Worm (Caenorhabditis elegans) whole organism, young adult: ENCODE measurements around the gene srx-137.

Experiments used
- hlh-26 ChIP-seq: fragments of 200-800 bp; sonication (Bioruptor generic); conservative IDR thresholded peaks from 2 replicates; pipeline ENCODE4 v1.3.6; 2022; ENCODE audit warnings: missing genetic modification reagents, missing genetic modification characterization, missing compliant biosample characterization
- hmg-20 ChIP-seq: fragments of 200-800 bp; sonication (Bioruptor generic); IDR thresholded peaks from 2 replicates; pipeline ENCODE4 v1.3.6; 2022; ENCODE audit warnings: missing genetic modification reagents, missing genetic modification characterization, missing compliant biosample characterization
- snpc-1.3 ChIP-seq: sonication (generic microtip); optimal IDR thresholded peaks from 2 replicates; lab custom pipeline; 2017; ENCODE audit warnings: missing genetic modification characterization, mild to moderate bottlenecking, missing compliant biosample characterization, antibody characterized with exemption, moderate library complexity, missing genotype, missing genetic modification reagents; ENCODE audit not compliant: insufficient read depth

- TF ChIP-seq hlh-26 (GFP tag; lab: Robert Waterston, UW) (no peak), snpc-1.3 (tag; lab: Kevin White, UChicago) (no peak), hmg-20 (GFP tag; lab: Robert Waterston, UW) (no peak)
Measured at ce11 chrV:13890473-13890872, 27.9 kb downstream of the srx-137 start, which contains the start of gene lbp-8.
